Fruit fly (Drosophila melanogaster) whole organism, embryonic: ENCODE results near the gene CG13917.

Source experiments
- BEAF-32 ChIP-seq: fragments of 200-800 bp; sonication (Bioruptor generic); optimal IDR thresholded peaks from 3 replicates; lab custom pipeline; 2017; ENCODE audit warnings: missing biosample characterization, missing genetic modification characterization, mild to moderate bottlenecking, moderate library complexity, missing genetic modification reagents
- CG10979 ChIP-seq: fragments of 200-800 bp; sonication (Bioruptor generic); optimal IDR thresholded peaks from 2 replicates; lab custom pipeline; 2018; ENCODE audit warnings: missing biosample characterization, mild to moderate bottlenecking, missing genetic modification characterization, moderate library complexity
- CG11085 ChIP-seq: fragments of 200-800 bp; sonication (Bioruptor generic); IDR thresholded peaks from 2 replicates; pipeline ENCODE4 v1.3.6; 2022; ENCODE audit warnings: missing biosample characterization, missing genetic modification characterization
- CG11696 ChIP-seq: fragments of 200-800 bp; sonication (Bioruptor generic); IDR thresholded peaks from 2 replicates; pipeline ENCODE4 v1.3.6; 2022; ENCODE audit warnings: missing biosample characterization, missing genetic modification characterization
- CG12299 ChIP-seq: fragments of 200-800 bp; sonication (Bioruptor generic); optimal IDR thresholded peaks from 2 replicates; lab custom pipeline; 2018; ENCODE audit warnings: missing biosample characterization, mild to moderate bottlenecking, missing genetic modification characterization
- CG1233 ChIP-seq: fragments of 200-800 bp; sonication (Bioruptor generic); optimal IDR thresholded peaks from 4 replicates; lab custom pipeline; 2018; ENCODE audit warnings: missing biosample characterization, mild to moderate bottlenecking, missing genetic modification characterization
- CG13624 ChIP-seq: fragments of 200-800 bp; sonication (Bioruptor generic); optimal IDR thresholded peaks from 2 replicates; lab custom pipeline; 2016; ENCODE audit warnings: missing biosample characterization, missing genetic modification characterization
- CG15696 ChIP-seq: fragments of 200-800 bp; sonication (Bioruptor generic); optimal IDR thresholded peaks from 2 replicates; lab custom pipeline; 2019; ENCODE audit warnings: missing biosample characterization, mild to moderate bottlenecking, missing genetic modification characterization, moderate library complexity
- CG1647 ChIP-seq: fragments of 200-800 bp; sonication (Bioruptor generic); optimal IDR thresholded peaks from 3 replicates; lab custom pipeline; 2016; ENCODE audit warnings: missing biosample characterization, missing genetic modification characterization
- CG2875 ChIP-seq: fragments of 200-800 bp; sonication (Bioruptor generic); optimal IDR thresholded peaks from 2 replicates; lab custom pipeline; 2017; ENCODE audit warnings: missing biosample characterization, mild to moderate bottlenecking, missing genetic modification characterization, missing genetic modification reagents
- CG3065 ChIP-seq: fragments of 200-800 bp; sonication (Bioruptor generic); optimal IDR thresholded peaks from 2 replicates; lab custom pipeline; 2016; ENCODE audit warnings: missing biosample characterization, missing genetic modification characterization
- CG34224 ChIP-seq: fragments of 200-800 bp; sonication (Bioruptor generic); IDR thresholded peaks from 3 replicates; pipeline ENCODE4 v1.3.6; 2022; ENCODE audit warnings: missing biosample characterization, missing genetic modification characterization; ENCODE audit not compliant: partially characterized antibody
- CG3847 ChIP-seq: fragments of 200-800 bp; sonication (Bioruptor generic); IDR thresholded peaks from 2 replicates; pipeline ENCODE4 v1.3.6; 2022; ENCODE audit warnings: missing biosample characterization, missing genetic modification characterization
- CG4282 ChIP-seq: fragments of 200-800 bp; sonication (Bioruptor generic); optimal IDR thresholded peaks from 2 replicates; lab custom pipeline; 2016; ENCODE audit warnings: missing biosample characterization, missing genetic modification characterization
- CG4617 ChIP-seq: fragments of 200-800 bp; sonication (Bioruptor generic); optimal IDR thresholded peaks from 3 replicates; lab custom pipeline; 2016; ENCODE audit warnings: missing biosample characterization, missing genetic modification characterization, borderline replicate concordance
- CG7372 ChIP-seq: fragments of 200-800 bp; sonication (Bioruptor generic); IDR thresholded peaks from 2 replicates; pipeline ENCODE4 v1.3.6; 2022; ENCODE audit warnings: missing biosample characterization, missing genetic modification characterization
- CG7745 ChIP-seq: fragments of 200-800 bp; sonication (Bioruptor generic); optimal IDR thresholded peaks from 2 replicates; lab custom pipeline; 2018; ENCODE audit warnings: missing biosample characterization, mild to moderate bottlenecking, missing genetic modification characterization, moderate library complexity
- CG7928 ChIP-seq: fragments of 200-800 bp; sonication (Bioruptor generic); optimal IDR thresholded peaks from 2 replicates; lab custom pipeline; 2017; ENCODE audit warnings: missing biosample characterization, mild to moderate bottlenecking, missing genetic modification characterization
- CHES-1-like ChIP-seq: fragments of 200-800 bp; sonication (Bioruptor generic); optimal IDR thresholded peaks from 2 replicates; lab custom pipeline; 2016; ENCODE audit warnings: missing biosample characterization, missing genetic modification characterization
- Camta ChIP-seq: fragments of 200-800 bp; sonication (Bioruptor generic); optimal IDR thresholded peaks from 2 replicates; lab custom pipeline; 2016; ENCODE audit warnings: missing biosample characterization, missing genetic modification characterization
- Dbx ChIP-seq: fragments of 200-800 bp; sonication (Bioruptor generic); IDR thresholded peaks from 3 replicates; pipeline ENCODE4 v1.3.6; 2022; ENCODE audit warnings: missing biosample characterization, missing genetic modification characterization
- Dip3 ChIP-seq: fragments of 200-800 bp; sonication (Bioruptor generic); optimal IDR thresholded peaks from 3 replicates; lab custom pipeline; 2016; ENCODE audit warnings: missing biosample characterization, missing genetic modification characterization
- HHEX ChIP-seq: fragments of 200-800 bp; sonication (Bioruptor generic); optimal IDR thresholded peaks from 3 replicates; lab custom pipeline; 2017; ENCODE audit warnings: missing biosample characterization, mild to moderate bottlenecking, missing genetic modification characterization, missing genetic modification reagents
- HmgZ ChIP-seq: fragments of 200-800 bp; sonication (Bioruptor generic); optimal IDR thresholded peaks from 2 replicates; lab custom pipeline; 2018; ENCODE audit warnings: missing biosample characterization, mild to moderate bottlenecking, missing genetic modification characterization
- Hr51 ChIP-seq, 2 experiments: fragments of 200-800 bp; sonication (Bioruptor generic); optimal IDR thresholded peaks; 2 replicates in 1 of 2; 3 replicates in 1 of 2; lab custom pipeline; 2016 to 2018; ENCODE audit warnings: missing biosample characterization in 2 of 2, missing genetic modification characterization in 2 of 2, mild to moderate bottlenecking in 1 of 2, moderate library complexity in 1 of 2
- Kr ChIP-seq: fragments of 200-800 bp; sonication (Bioruptor generic); optimal IDR thresholded peaks from 2 replicates; lab custom pipeline; 2017; ENCODE audit warnings: missing biosample characterization, mild to moderate bottlenecking, missing genetic modification characterization
- Lpt ChIP-seq: fragments of >200 bp; optimal IDR thresholded peaks from 2 replicates; lab custom pipeline; 2018; ENCODE audit warnings: missing biosample characterization, missing genetic modification characterization
- Mrtf ChIP-seq: fragments of 200-800 bp; sonication (Bioruptor generic); IDR thresholded peaks from 3 replicates; pipeline ENCODE4 v1.3.6; 2022; ENCODE audit warnings: missing biosample characterization, missing genetic modification characterization
- Nf-YA ChIP-seq: fragments of 200-800 bp; sonication (Bioruptor generic); IDR thresholded peaks from 2 replicates; pipeline ENCODE4 v1.3.6; 2022; ENCODE audit warnings: missing biosample characterization, missing genetic modification characterization
- NfI ChIP-seq: fragments of 200-800 bp; sonication (Bioruptor generic); optimal IDR thresholded peaks from 3 replicates; lab custom pipeline; 2018; ENCODE audit warnings: missing biosample characterization, mild to moderate bottlenecking, missing genetic modification characterization, moderate library complexity
- Scr ChIP-seq: fragments of 200-800 bp; sonication (Bioruptor generic); IDR thresholded peaks from 2 replicates; pipeline ENCODE4 v1.3.6; 2022; ENCODE audit warnings: missing biosample characterization, missing genetic modification characterization; ENCODE audit not compliant: partially characterized antibody
- Sox100B ChIP-seq: fragments of 200-800 bp; sonication (Bioruptor generic); optimal IDR thresholded peaks from 3 replicates; lab custom pipeline; 2018; ENCODE audit warnings: missing biosample characterization, mild to moderate bottlenecking, missing genetic modification characterization
- Xrp1 ChIP-seq: fragments of 200-800 bp; sonication (Bioruptor generic); IDR thresholded peaks from 2 replicates; pipeline ENCODE4 v1.3.6; 2022; ENCODE audit warnings: missing biosample characterization, missing genetic modification characterization
- YL-1 ChIP-seq: fragments of 200-800 bp; sonication (Bioruptor generic); optimal IDR thresholded peaks from 3 replicates; lab custom pipeline; 2017; ENCODE audit warnings: missing biosample characterization, mild to moderate bottlenecking, missing genetic modification characterization
- bab2 ChIP-seq: fragments of 200-800 bp; sonication (Bioruptor generic); optimal IDR thresholded peaks from 2 replicates; lab custom pipeline; 2016; ENCODE audit warnings: missing biosample characterization, missing genetic modification characterization
- crol ChIP-seq: fragments of 200-800 bp; sonication (Bioruptor generic); IDR thresholded peaks from 2 replicates; pipeline ENCODE4 v1.3.6; 2022; ENCODE audit warnings: missing biosample characterization, missing genetic modification characterization
- dm ChIP-seq: fragments of 200-800 bp; sonication (Bioruptor generic); optimal IDR thresholded peaks from 3 replicates; lab custom pipeline; 2016; ENCODE audit warnings: missing biosample characterization, missing genetic modification characterization
- dysf ChIP-seq: fragments of 200-800 bp; sonication (Bioruptor generic); IDR thresholded peaks from 3 replicates; pipeline ENCODE4 v1.3.6; 2022; ENCODE audit warnings: missing biosample characterization, missing genetic modification characterization
- fd102C ChIP-seq: fragments of 200-800 bp; sonication (Bioruptor generic); optimal IDR thresholded peaks from 2 replicates; lab custom pipeline; 2018; ENCODE audit warnings: missing biosample characterization, mild to moderate bottlenecking, missing genetic modification characterization, moderate library complexity
- fd3F ChIP-seq: fragments of 200-800 bp; sonication (Bioruptor generic); optimal IDR thresholded peaks from 2 replicates; lab custom pipeline; 2018; ENCODE audit warnings: missing biosample characterization, mild to moderate bottlenecking, missing genetic modification characterization, moderate library complexity
- gem ChIP-seq: fragments of 200-800 bp; sonication (Bioruptor generic); optimal IDR thresholded peaks from 2 replicates; lab custom pipeline; 2019; ENCODE audit warnings: missing biosample characterization, mild to moderate bottlenecking, missing genetic modification characterization, moderate library complexity
- gfzf ChIP-seq: fragments of 200-800 bp; sonication (Bioruptor generic); optimal IDR thresholded peaks from 2 replicates; lab custom pipeline; 2016; ENCODE audit warnings: missing biosample characterization, mild to moderate bottlenecking, missing genetic modification characterization, moderate library complexity
- hbn ChIP-seq: fragments of 200-800 bp; sonication (Bioruptor generic); IDR thresholded peaks from 2 replicates; pipeline ENCODE4 v1.3.6; 2022; ENCODE audit warnings: missing biosample characterization, missing genetic modification characterization; ENCODE audit not compliant: partially characterized antibody
- p53 ChIP-seq: fragments of 200-800 bp; sonication (Bioruptor generic); optimal IDR thresholded peaks from 2 replicates; lab custom pipeline; 2016; ENCODE audit warnings: missing biosample characterization, missing genetic modification characterization
- ro ChIP-seq: fragments of 200-800 bp; sonication (Bioruptor generic); IDR thresholded peaks from 2 replicates; pipeline ENCODE4 v1.3.6; 2022; ENCODE audit warnings: missing biosample characterization, missing genetic modification characterization
- slbo ChIP-seq: fragments of 200-800 bp; sonication (Bioruptor generic); IDR thresholded peaks from 2 replicates; pipeline ENCODE4 v1.3.6; 2022; ENCODE audit warnings: missing biosample characterization, missing genetic modification characterization
- tin ChIP-seq: fragments of 200-800 bp; sonication (Bioruptor generic); optimal IDR thresholded peaks from 3 replicates; lab custom pipeline; 2016; ENCODE audit warnings: missing biosample characterization, missing genetic modification characterization
- tll ChIP-seq, 2 experiments: fragments of 200-800 bp in 1 of 2; fragments of >200 bp in 1 of 2; sonication (Bioruptor generic) in 1 of 2; optimal IDR thresholded peaks; 2 replicates each; lab custom pipeline; 2017 to 2019; ENCODE audit warnings: missing biosample characterization in 2 of 2, missing genetic modification characterization in 2 of 2, mild to moderate bottlenecking in 1 of 2, moderate library complexity in 1 of 2
- trh ChIP-seq: fragments of 200-800 bp; sonication (Bioruptor generic); optimal IDR thresholded peaks from 2 replicates; lab custom pipeline; 2016; ENCODE audit warnings: missing biosample characterization, missing genetic modification characterization

CG13917 gene

dm6 chr3L:1591692-1592371 lies 15.3 kb downstream of the CG13917 start (continued):
- TF ChIP-seq bab2 (GFP tag; lab: Kevin White, UChicago) = peak; percentile 63
- TF ChIP-seq CG4282 (GFP tag; lab: Kevin White, UChicago) = no peak
- no peak for TF ChIP-seq CG7745 (tag; lab: Kevin White, UChicago)
- TF ChIP-seq slbo (GFP tag; lab: Robert Waterston, UW) = peak; percentile 33
- peak; percentile 75 for TF ChIP-seq fd3F (GFP tag; lab: Kevin White, UChicago)
- peak; percentile 87; the same call in 2 of the 3 replicates for TF ChIP-seq Dbx (GFP tag; lab: Robert Waterston, UW)
- TF ChIP-seq HHEX (GFP tag; lab: Kevin White, UChicago) = peak; percentile 91
- TF ChIP-seq CG7928 (GFP tag; lab: Kevin White, UChicago) = peak; percentile 64
- no peak for TF ChIP-seq CG4617 (GFP tag; lab: Kevin White, UChicago)
- peak in 1 of 2 experiments; percentile 59 for TF ChIP-seq Hr51 (GFP tag; optimal IDR thresholded peaks at IDR 0.05; lab: Kevin White, UChicago)
- peak; percentile 12 for TF ChIP-seq p53 (GFP tag; lab: Kevin White, UChicago)
- TF ChIP-seq CG3847 (GFP tag; lab: Robert Waterston, UW) = peak; percentile 47; the same call in 1 of the 2 replicates
- peak; percentile 79 for TF ChIP-seq HmgZ (tag; lab: Kevin White, UChicago)
- TF ChIP-seq Camta (GFP tag; lab: Kevin White, UChicago) = peak; percentile 71
- TF ChIP-seq CG1233 (GFP tag; lab: Kevin White, UChicago) = peak; percentile 79
- TF ChIP-seq dysf (GFP tag; lab: Robert Waterston, UW) = peak; percentile 43; the same call in 1 of the 3 replicates
- TF ChIP-seq gfzf (GFP tag; lab: Kevin White, UChicago) = no peak
- no peak for TF ChIP-seq crol (GFP tag; lab: Robert Waterston, UW)
- TF ChIP-seq ro (GFP tag; lab: Robert Waterston, UW) = no peak
- TF ChIP-seq Mrtf (GFP tag; lab: Robert Waterston, UW) = 0 out of 3 replicates have a peak, but pooled peaks have one; percentile 11
- no peak for TF ChIP-seq Scr (GFP tag; lab: Robert Waterston, UW)
- TF ChIP-seq YL-1 (GFP tag; lab: Kevin White, UChicago) = peak; percentile 44
- TF ChIP-seq Sox100B (GFP tag; lab: Kevin White, UChicago) = no peak
- TF ChIP-seq CG15696 (tag; lab: Kevin White, UChicago) = peak; percentile 57
- no peak for TF ChIP-seq trh (GFP tag; lab: Kevin White, UChicago)
- no peak for TF ChIP-seq fd102C (GFP tag; lab: Kevin White, UChicago)
- TF ChIP-seq CG3065 = peak; percentile 3
- peak; percentile 79 for TF ChIP-seq CG12299 (tag; lab: Kevin White, UChicago)
- no peak for TF ChIP-seq CG7372 (GFP tag; lab: Robert Waterston, UW)
- TF ChIP-seq BEAF-32 (GFP tag; lab: Kevin White, UChicago) = no peak
- peak; percentile 81 for TF ChIP-seq CG1647 (GFP tag; lab: Kevin White, UChicago)
- TF ChIP-seq gem = no peak
- no peak for TF ChIP-seq tin
- peak; percentile 7 for TF ChIP-seq CG2875
- TF ChIP-seq dm = no peak
- TF ChIP-seq CG13624 (GFP tag; lab: Kevin White, UChicago) = peak; percentile 71
- no peak for TF ChIP-seq tll (GFP tag; optimal IDR thresholded peaks at IDR 0.05; lab: Kevin White, UChicago)
- TF ChIP-seq CG11696 (GFP tag; lab: Robert Waterston, UW) = peak; percentile 47; the same call in 1 of the 2 replicates
- TF ChIP-seq Nf-YA (GFP tag; lab: Robert Waterston, UW) = peak; percentile 47; the same call in 1 of the 2 replicates
- TF ChIP-seq hbn (GFP tag; lab: Robert Waterston, UW) = no peak
- TF ChIP-seq CHES-1-like = peak; percentile 75
- peak; percentile 71 for TF ChIP-seq NfI
- peak; percentile 55; the same call in 1 of the 2 replicates for TF ChIP-seq CG11085 (GFP tag; lab: Robert Waterston, UW)
- TF ChIP-seq CG34224 (GFP tag; lab: Robert Waterston, UW) = no peak
- no peak for TF ChIP-seq CG10979 (tag; lab: Kevin White, UChicago)
- no peak for TF ChIP-seq Kr (GFP tag; lab: Kevin White, UChicago)
- TF ChIP-seq Lpt (GFP tag; lab: Kevin White, UChicago) = no peak
- peak; percentile 84 for TF ChIP-seq Dip3 (GFP tag; lab: Kevin White, UChicago)
- peak; percentile 57; the same call in 1 of the 2 replicates for TF ChIP-seq Xrp1 (GFP tag; lab: Robert Waterston, UW)
